Worm (Caenorhabditis elegans) whole organism, L1 larva: ENCODE measurements around the gene cka-2.
A peak's percentile ranks its signal among the peaks of the same experiment; 100 is the strongest.

ENCODE experiments used
- C04F5.9 ChIP-seq: sonication (generic microtip); optimal IDR thresholded peaks from 2 replicates; lab custom pipeline; 2016; ENCODE audit warnings: missing genetic modification characterization, missing compliant biosample characterization
- C16A3.4 ChIP-seq: fragments of 150-350 bp; optimal IDR thresholded peaks from 2 replicates; lab custom pipeline; 2014; ENCODE audit warnings: missing biosample characterization, missing genetic modification characterization
- Y116A8C.19 ChIP-seq: sonication (generic microtip); optimal IDR thresholded peaks from 2 replicates; lab custom pipeline; 2016; ENCODE audit warnings: missing compliant biosample characterization, missing genetic modification characterization, borderline replicate concordance
- alr-1 ChIP-seq: fragments of 200-800 bp; sonication (Bioruptor generic); optimal IDR thresholded peaks from 2 replicates; lab custom pipeline; 2018; ENCODE audit warnings: borderline replicate concordance, mild to moderate bottlenecking, missing genetic modification characterization, missing compliant biosample characterization
- aly-2 ChIP-seq: fragments of 150-350 bp; optimal IDR thresholded peaks from 2 replicates; lab custom pipeline; 2014; ENCODE audit warnings: missing biosample characterization, missing genetic modification characterization
- ceh-63 ChIP-seq: fragments of 200-800 bp; sonication (Bioruptor generic); optimal IDR thresholded peaks from 2 replicates; lab custom pipeline; 2018; ENCODE audit warnings: mild to moderate bottlenecking, missing genetic modification characterization, missing compliant biosample characterization
- ceh-82 ChIP-seq, 3 experiments: fragments of 150-350 bp in 1 of 3; sonication (generic microtip) in 2 of 3; optimal IDR thresholded peaks; 2 replicates each; lab custom pipeline; 2014 to 2017; ENCODE audit warnings: missing biosample characterization in 3 of 3, missing genetic modification characterization in 3 of 3
- ceh-90 ChIP-seq: sonication (generic microtip); optimal IDR thresholded peaks from 2 replicates; lab custom pipeline; 2016; ENCODE audit warnings: missing genetic modification characterization, missing compliant biosample characterization
- ces-1 ChIP-seq: fragments of 150-350 bp; optimal IDR thresholded peaks from 2 replicates; lab custom pipeline; 2014; ENCODE audit warnings: missing biosample characterization, missing genetic modification reagents, missing genetic modification characterization
- dsc-1 ChIP-seq: sonication (generic microtip); optimal IDR thresholded peaks from 2 replicates; lab custom pipeline; 2016; ENCODE audit warnings: mild to moderate bottlenecking, missing genetic modification characterization, missing compliant biosample characterization
- efl-1 ChIP-seq, 4 experiments: fragments of 150-350 bp; optimal IDR thresholded peaks in 3 of 4; peaks in 1 of 4; 1 replicate in 1 of 4; 2 replicates in 3 of 4; lab custom pipeline; 2014; ENCODE audit warnings: missing biosample characterization in 2 of 4, missing genetic modification characterization in 2 of 4, missing genetic modification reagents in 2 of 4
- egl-27 ChIP-seq, 2 experiments: fragments of 150-350 bp in 1 of 2; sonication (generic microtip); optimal IDR thresholded peaks; 3 replicates each; lab custom pipeline; 2017 to 2018; ENCODE audit warnings: missing biosample characterization in 2 of 2, missing genetic modification characterization in 2 of 2, missing genetic modification reagents in 2 of 2
- elt-2 ChIP-seq: sonication (generic microtip); optimal IDR thresholded peaks from 2 replicates; lab custom pipeline; 2016; ENCODE audit warnings: missing genetic modification characterization, mild to moderate bottlenecking, inconsistent platforms, missing compliant biosample characterization, missing genetic modification reagents
- elt-3 ChIP-seq, 6 experiments: fragments of 150-350 bp in 1 of 6; sonication (generic microtip); optimal IDR thresholded peaks; 2 replicates each; lab custom pipeline; 2017 to 2018; ENCODE audit warnings: missing biosample characterization in 6 of 6, missing genetic modification characterization in 6 of 6, inconsistent platforms in 1 of 6
- ets-5 ChIP-seq: fragments of 200-800 bp; sonication (Bioruptor generic); IDR thresholded peaks from 2 replicates; pipeline ENCODE4 v1.3.6; 2022; ENCODE audit warnings: missing genetic modification characterization, missing compliant biosample characterization
- fkh-10 ChIP-seq: sonication (generic microtip); optimal IDR thresholded peaks from 2 replicates; lab custom pipeline; 2017; ENCODE audit warnings: missing biosample characterization, missing genetic modification reagents, missing genetic modification characterization
- fkh-4 ChIP-seq: sonication (generic microtip); optimal IDR thresholded peaks from 2 replicates; lab custom pipeline; 2016; ENCODE audit warnings: missing compliant biosample characterization, missing genetic modification characterization, borderline replicate concordance
- fos-1 ChIP-seq: fragments of 150-350 bp; optimal IDR thresholded peaks from 2 replicates; lab custom pipeline; 2014; ENCODE audit warnings: missing biosample characterization, missing genetic modification characterization
- hlh-17 ChIP-seq: fragments of 200-800 bp; sonication (Bioruptor generic); optimal IDR thresholded peaks from 2 replicates; lab custom pipeline; 2018; ENCODE audit warnings: missing genetic modification characterization, mild to moderate bottlenecking, missing compliant biosample characterization, moderate library complexity, borderline replicate concordance
- lin-14 ChIP-seq: fragments of 200-800 bp; sonication (Bioruptor generic); optimal IDR thresholded peaks from 2 replicates; lab custom pipeline; 2018; ENCODE audit warnings: mild to moderate bottlenecking, missing genetic modification characterization, moderate library complexity, missing compliant biosample characterization
- lin-15B ChIP-seq: fragments of 150-350 bp; sonication (generic microtip); optimal IDR thresholded peaks from 3 replicates; lab custom pipeline; 2014; ENCODE audit warnings: missing biosample characterization, missing genetic modification characterization
- lir-3 ChIP-seq: sonication (generic microtip); optimal IDR thresholded peaks from 2 replicates; lab custom pipeline; 2016; ENCODE audit warnings: mild to moderate bottlenecking, missing genetic modification characterization, moderate library complexity, missing compliant biosample characterization; ENCODE audit not compliant: poor library complexity
- mdl-1 ChIP-seq, 2 experiments: fragments of 150-350 bp; optimal IDR thresholded peaks; 2 replicates each; lab custom pipeline; 2014 to 2017; ENCODE audit warnings: missing biosample characterization in 2 of 2, missing genetic modification characterization in 2 of 2, inconsistent platforms in 1 of 2
- nhr-76 ChIP-seq: sonication (generic microtip); optimal IDR thresholded peaks from 2 replicates; lab custom pipeline; 2017; ENCODE audit warnings: missing biosample characterization, missing genetic modification characterization
- nhr-77 ChIP-seq: fragments of 150-350 bp; optimal IDR thresholded peaks from 2 replicates; lab custom pipeline; 2014; ENCODE audit warnings: missing biosample characterization, missing genetic modification characterization
- nhr-84 ChIP-seq: sonication (generic microtip); optimal IDR thresholded peaks from 2 replicates; lab custom pipeline; 2017; ENCODE audit warnings: missing biosample characterization, missing genetic modification characterization
- nhr-85 ChIP-seq: sonication (generic microtip); peaks from one replicate; lab custom pipeline; 2016; ENCODE audit warnings: missing genetic modification characterization, inconsistent platforms, missing compliant biosample characterization
- pag-3 ChIP-seq: sonication (generic microtip); optimal IDR thresholded peaks from 2 replicates; lab custom pipeline; 2017; ENCODE audit warnings: missing genetic modification characterization, mild to moderate bottlenecking, missing compliant biosample characterization, antibody characterized with exemption, borderline replicate concordance; ENCODE audit not compliant: insufficient read depth
- pqm-1 ChIP-seq: sonication (generic microtip); optimal IDR thresholded peaks from 3 replicates; lab custom pipeline; 2017; ENCODE audit warnings: missing biosample characterization, missing genetic modification characterization
- snu-23 ChIP-seq: sonication (generic microtip); optimal IDR thresholded peaks from 2 replicates; lab custom pipeline; 2016; ENCODE audit warnings: missing genetic modification characterization, missing compliant biosample characterization
- sptf-1 ChIP-seq: fragments of 150-350 bp; optimal IDR thresholded peaks from 2 replicates; lab custom pipeline; 2014; ENCODE audit warnings: missing biosample characterization, missing genetic modification characterization
- sup-37 ChIP-seq: fragments of 200-800 bp; sonication (Bioruptor generic); optimal IDR thresholded peaks from 2 replicates; lab custom pipeline; 2018; ENCODE audit warnings: mild to moderate bottlenecking, missing genetic modification characterization, missing compliant biosample characterization
- unc-130 ChIP-seq: fragments of 150-350 bp; optimal IDR thresholded peaks from 2 replicates; lab custom pipeline; 2017; ENCODE audit warnings: missing biosample characterization, missing genetic modification characterization, inconsistent platforms
- unc-30 ChIP-seq: sonication (generic microtip); optimal IDR thresholded peaks from 2 replicates; lab custom pipeline; 2017; ENCODE audit warnings: missing biosample characterization, missing genetic modification characterization
- unc-86 ChIP-seq: sonication (generic microtip); optimal IDR thresholded peaks from 2 replicates; lab custom pipeline; 2016; ENCODE audit warnings: missing genetic modification characterization, missing compliant biosample characterization
- xbp-1 ChIP-seq: sonication (generic microtip); optimal IDR thresholded peaks from 2 replicates; lab custom pipeline; 2016; ENCODE audit warnings: missing genetic modification characterization, missing compliant biosample characterization
- ztf-4 ChIP-seq: fragments of 150-350 bp; optimal IDR thresholded peaks from 2 replicates; lab custom pipeline; 2014; ENCODE audit warnings: missing biosample characterization, missing genetic modification characterization

cka-2 gene

DNA sequence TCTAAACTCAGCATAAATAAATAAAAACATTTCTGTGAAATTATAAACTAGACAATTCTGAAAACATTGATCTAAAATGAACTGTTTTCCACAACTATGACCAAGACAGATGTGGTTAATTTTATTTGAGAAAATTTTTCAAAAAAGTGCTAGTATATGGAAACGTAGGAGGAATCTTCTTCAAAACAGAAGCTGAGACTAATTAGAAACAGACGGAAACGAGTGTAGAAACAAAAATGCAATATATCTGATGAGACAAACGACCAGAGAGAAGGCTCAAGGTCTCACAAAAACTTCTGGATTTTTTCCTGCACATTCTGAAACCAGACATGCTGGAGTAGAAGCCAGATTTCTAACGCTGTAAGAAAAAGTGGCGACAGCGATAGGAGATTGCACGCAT, 10.0 kb downstream of the cka-2 start:
- TF ChIP-seq nhr-84 (no peak), fkh-4 (peak; percentile 86), dsc-1 (peak; percentile 96), lin-14 (no peak)

DNA sequence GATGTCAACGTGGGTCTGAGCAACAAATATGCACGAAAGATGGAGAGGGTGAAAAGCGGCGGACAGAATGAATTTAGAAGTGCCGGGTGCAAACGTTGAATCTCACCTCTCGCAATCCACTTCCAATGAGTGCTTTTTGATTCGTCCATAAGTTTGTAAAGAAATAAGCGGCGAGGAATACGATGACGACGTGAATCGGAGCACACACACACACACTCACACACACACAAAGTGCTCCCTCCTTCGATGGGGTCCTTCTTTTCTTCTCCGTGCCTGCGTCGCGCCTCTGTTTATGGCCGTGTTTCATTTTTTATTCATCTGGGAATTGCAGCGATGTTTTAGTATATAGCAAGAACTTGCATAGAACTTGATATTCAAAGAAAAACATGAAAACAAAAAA, 11.5 kb downstream of the cka-2 start, which contains the start of gene paf-2:
TSS of gene paf-2 (minus strand) at position 290 of the 400 bp plus-strand sequence.
- no peak for TF ChIP-seq ces-1 (GFP tag; lab: Kevin White, UChicago)
- TF ChIP-seq fkh-10 (GFP tag; lab: Kevin White, UChicago) = peak; percentile 66
- no peak for TF ChIP-seq nhr-77 (tag; lab: Kevin White, UChicago)
- peak; percentile 17 for TF ChIP-seq aly-2 (tag; lab: Kevin White, UChicago)
- TF ChIP-seq lin-14 = peak; percentile 59
- no peak for TF ChIP-seq efl-1 (optimal IDR thresholded peaks at IDR 0.05; lab: Kevin White, UChicago)
- peak in 1 of 2 experiments; percentile 78 for TF ChIP-seq efl-1 (GFP tag; optimal IDR thresholded peaks at IDR 0.05 in 1 of 2; lab: Kevin White, UChicago)
- no peak for TF ChIP-seq sptf-1 (tag; lab: Kevin White, UChicago)
- no peak for TF ChIP-seq fos-1 (tag; lab: Kevin White, UChicago)
- no peak for TF ChIP-seq unc-130 (tag; lab: Kevin White, UChicago)
- TF ChIP-seq ceh-82 (tag; optimal IDR thresholded peaks at IDR 0.05; lab: Kevin White, UChicago) = peak in 1 of 3 experiments; percentile 19
- TF ChIP-seq snu-23 (GFP tag; lab: Kevin White, UChicago) = no peak
- TF ChIP-seq ceh-63 (GFP tag; lab: Kevin White, UChicago) = no peak

DNA sequence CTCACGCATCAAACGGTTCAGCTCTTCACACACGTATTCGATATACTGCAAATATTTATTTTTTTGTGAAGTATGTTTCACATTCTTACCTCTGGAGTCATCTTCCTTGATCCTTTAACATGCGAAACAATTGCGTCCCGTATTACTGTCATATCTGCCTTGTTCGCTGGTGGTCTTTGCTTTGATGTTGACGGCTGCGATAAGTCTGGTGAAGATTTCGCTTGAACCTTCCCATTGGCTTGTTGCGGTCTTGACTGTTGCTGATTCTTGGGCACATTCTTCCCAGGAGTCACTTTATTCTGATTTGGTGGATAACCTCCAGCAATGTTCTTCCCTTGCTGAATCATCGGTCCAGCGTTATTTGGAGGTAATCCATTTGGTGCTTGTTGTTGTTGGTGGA, 17.3 kb downstream of the cka-2 start:
- TF ChIP-seq hlh-17 (GFP tag; lab: Kevin White, UChicago) (no peak), unc-30 (tag; lab: Kevin White, UChicago) (no peak), mdl-1 (tag; optimal IDR thresholded peaks at IDR 0.05; lab: Kevin White, UChicago) (no peak), ets-5 (GFP tag; lab: Robert Waterston, UW) (no peak), Y116A8C.19 (tag; lab: Kevin White, UChicago) (no peak), xbp-1 (tag; lab: Kevin White, UChicago) (no peak), C16A3.4 (tag; lab: Kevin White, UChicago) (no peak), nhr-85 (tag; lab: Kevin White, UChicago) (no peak), nhr-76 (tag; lab: Kevin White, UChicago) (no peak), sup-37 (GFP tag; lab: Kevin White, UChicago) (no peak), lin-15B (tag; lab: Kevin White, UChicago) (no peak), snu-23 (GFP tag; lab: Kevin White, UChicago) (no peak), fos-1 (tag; lab: Kevin White, UChicago) (no peak), efl-1 (optimal IDR thresholded peaks at IDR 0.05; lab: Kevin White, UChicago) (no peak), efl-1 (GFP tag; optimal IDR thresholded peaks at IDR 0.05 in 1 of 2; lab: Kevin White, UChicago) (no peak), ceh-90 (tag; lab: Kevin White, UChicago) (no peak), sptf-1 (tag; lab: Kevin White, UChicago) (no peak), lir-3 (tag; lab: Kevin White, UChicago) (no peak), ztf-4 (no peak), elt-2 (tag; lab: Kevin White, UChicago) (no peak)
- TF ChIP-seq, all 84 proteins: peak for 0

DNA sequence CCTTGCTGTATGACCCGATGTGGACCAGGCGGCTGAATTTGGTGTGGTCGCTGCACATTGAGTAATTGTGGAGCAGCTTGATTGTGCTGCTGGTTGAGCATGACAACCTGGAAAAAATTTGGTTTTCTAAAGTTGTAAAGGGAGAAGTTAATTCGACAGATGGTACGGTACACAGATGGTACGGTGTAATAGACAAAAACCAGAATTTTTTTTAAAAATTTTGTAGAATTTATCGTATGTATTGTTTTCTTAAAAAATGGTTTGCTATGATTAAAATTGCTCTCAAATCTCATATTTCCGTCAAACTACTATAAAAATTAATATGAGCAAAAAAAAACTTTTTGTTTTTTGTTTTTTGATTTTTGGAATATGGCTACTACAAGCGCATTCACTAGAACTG, 20.9 kb downstream of the cka-2 start, which contains the start of gene pqn-15:
TSS of gene pqn-15 (minus strand) at position 101 of the 400 bp plus-strand sequence.
- TF ChIP-seq snu-23 (GFP tag; lab: Kevin White, UChicago) (no peak), elt-3 (tag; optimal IDR thresholded peaks at IDR 0.05; lab: Kevin White, UChicago) (no peak), alr-1 (tag; lab: Kevin White, UChicago) (no peak), egl-27 (tag; optimal IDR thresholded peaks at IDR 0.05; lab: Kevin White, UChicago) (no peak), pag-3 (tag; lab: Kevin White, UChicago) (no peak), unc-86 (tag; lab: Kevin White, UChicago) (no peak), pqm-1 (tag; lab: Kevin White, UChicago) (no peak), elt-2 (tag; lab: Kevin White, UChicago) (no peak), C04F5.9 (tag; lab: Kevin White, UChicago) (no peak), xbp-1 (tag; lab: Kevin White, UChicago) (no peak)
- TF ChIP-seq, all 84 proteins: peak for 0
